Worm (Caenorhabditis elegans): Measurements from ENCODE around the gene T06A1.5.

Gene T06A1.5

ce11 chrV:1892567-1893277 lies 34.3 kb upstream of the T06A1.5 start, which contains the start of gene zig-11:
TSS of gene zig-11 (minus strand) at chrV:1892939.
- TF ChIP-seq nhr-6 (tag; optimal IDR thresholded peaks at IDR 0.05) (peak; percentile 46), dpl-1 (GFP tag; optimal IDR thresholded peaks at IDR 0.05) (peak; percentile 73), mes-2 (tag; optimal IDR thresholded peaks at IDR 0.05; ENCODE audit: poor library complexity, severe bottlenecking) (peak; percentile 25), nhr-10 (tag; optimal IDR thresholded peaks at IDR 0.05) (no peak), lsy-2 (tag; optimal IDR thresholded peaks at IDR 0.05) (peak in 1 of 2 experiments; percentile 84), nhr-28 (tag; optimal IDR thresholded peaks at IDR 0.05) (peak; percentile 9), aha-1 (tag) (peak; percentile 72), pqm-1 (tag; optimal IDR thresholded peaks at IDR 0.05) (no peak)

- TF ChIP-seq snpc-1.2 (GFP tag; IDR thresholded peaks at IDR 0.05), result no peak
- TF ChIP-seq vab-7 (GFP tag; IDR thresholded peaks at IDR 0.05), result no peak
- no peak for TF ChIP-seq nhr-42 (GFP tag; IDR thresholded peaks at IDR 0.05)
- no peak for TF ChIP-seq hlh-11 (tag; optimal IDR thresholded peaks at IDR 0.05)
These were observed 31.5 kb upstream of the T06A1.5 start, which contains the start of gene nphp-2 for ce11 chrV:1895483-1895882. TSS of gene nphp-2 (plus strand) at chrV:1895783.

- TF ChIP-seq R02D3.7 (tag; optimal IDR thresholded peaks at IDR 0.05), result no peak
- no peak for TF ChIP-seq aly-2 (tag; optimal IDR thresholded peaks at IDR 0.05)
- TF ChIP-seq lir-3 (tag; optimal IDR thresholded peaks at IDR 0.05), result no peak
- no peak for TF ChIP-seq nhr-41 (GFP tag; IDR thresholded peaks at IDR 0.05)
- TF ChIP-seq ama-1 (optimal IDR thresholded peaks at IDR 0.05), result no peak
These were observed 19.7 kb upstream of the T06A1.5 start, which contains the start of gene Y32G9A.5 for ce11 chrV:1907350-1907749. TSS of gene Y32G9A.5 (plus strand) at chrV:1907650.

- TF ChIP-seq madf-5 (GFP tag; IDR thresholded peaks at IDR 0.05) (no peak), lim-7 (GFP tag; IDR thresholded peaks at IDR 0.05) (no peak), aha-1 (tag) (peak; percentile 13), spr-3 (GFP tag; optimal IDR thresholded peaks at IDR 0.05) (no peak)
These were observed 18.5 kb upstream of the T06A1.5 start, which contains the start of gene srp-3 for ce11 chrV:1908542-1908941. TSS of gene srp-3 (plus strand) at chrV:1908842.

- TF ChIP-seq nhr-111 (GFP tag; optimal IDR thresholded peaks at IDR 0.05) (no peak), ces-1 (GFP tag; optimal IDR thresholded peaks at IDR 0.05) (no peak), nhr-77 (tag; optimal IDR thresholded peaks at IDR 0.05) (no peak), ztf-7 (tag; optimal IDR thresholded peaks at IDR 0.05) (no peak), gei-8 (GFP tag; optimal IDR thresholded peaks at IDR 0.05) (no peak), ceh-32 (tag; optimal IDR thresholded peaks at IDR 0.05; ENCODE audit: poor library complexity) (no peak), Y48G9A.11 (GFP tag; IDR thresholded peaks at IDR 0.05) (no peak)
These were observed 15.9 kb upstream of the T06A1.5 start, which contains the start of gene Y32G9A.3 for ce11 chrV:1911102-1911501. TSS of gene Y32G9A.3 (plus strand) at chrV:1911402.

- TF ChIP-seq hlh-30 (tag; optimal IDR thresholded peaks at IDR 0.05; ENCODE audit: insufficient read depth) (peak; percentile 15), nhr-28 (tag; optimal IDR thresholded peaks at IDR 0.05) (peak; percentile 52), nhr-41 (GFP tag; IDR thresholded peaks at IDR 0.05) (no peak), ZK546.5 (tag; optimal IDR thresholded peaks at IDR 0.05) (no peak), mes-2 (tag; optimal IDR thresholded peaks at IDR 0.05; ENCODE audit: poor library complexity, severe bottlenecking) (no peak), egl-27 (tag; optimal IDR thresholded peaks at IDR 0.05) (no peak), lsy-2 (tag; optimal IDR thresholded peaks at IDR 0.05) (no peak), dmd-6 (GFP tag; IDR thresholded peaks at IDR 0.05) (no peak), dpl-1 (GFP tag; optimal IDR thresholded peaks at IDR 0.05) (peak; percentile 34), spr-3 (GFP tag; optimal IDR thresholded peaks at IDR 0.05) (no peak), dve-1 (tag; optimal IDR thresholded peaks at IDR 0.05; ENCODE audit: insufficient read depth) (no peak), zip-11 (GFP tag; IDR thresholded peaks at IDR 0.05) (no peak), lin-29 (GFP tag; IDR thresholded peaks at IDR 0.05) (no peak), attf-4 (tag; optimal IDR thresholded peaks at IDR 0.05) (no peak), F49E8.2 (tag; optimal IDR thresholded peaks at IDR 0.05; ENCODE audit: borderline replicate concordance) (peak; percentile 42), aha-1 (tag) (peak; percentile 89), lin-13 (GFP tag; optimal IDR thresholded peaks at IDR 0.05) (no peak), egl-43 (GFP tag; IDR thresholded peaks at IDR 0.05) (no peak), daf-19 (GFP tag; conservative IDR thresholded peaks at IDR 0.05) (no peak), nhr-102 (tag; optimal IDR thresholded peaks at IDR 0.05) (no peak)
These were observed 8.9 kb upstream of the T06A1.5 start, which contains the start of gene Y32G9A.2 for ce11 chrV:1918030-1918559. TSS of gene Y32G9A.2 (plus strand) at chrV:1918509.
